Fruit fly (Drosophila melanogaster): Measurements from ENCODE around the gene Osi13.

DNA sequence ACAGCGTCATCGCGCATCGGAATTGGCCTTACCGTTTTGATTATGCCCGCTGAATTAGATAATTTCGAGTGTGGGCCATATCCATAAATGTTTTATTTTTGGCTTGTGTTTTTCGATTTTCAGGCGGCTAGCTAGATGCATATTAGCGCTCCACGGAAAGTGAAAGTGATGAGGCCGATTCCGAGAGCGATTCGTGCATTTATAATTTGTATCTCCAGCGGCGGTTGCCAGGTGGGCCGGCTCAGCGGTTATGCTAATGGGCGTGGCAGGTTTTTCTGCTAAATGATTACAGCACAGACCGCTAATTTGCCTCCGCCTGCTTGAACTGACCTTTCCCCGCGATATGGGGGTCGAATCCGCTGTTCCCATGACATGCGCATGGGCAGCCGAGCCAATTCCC, 46.6 kb upstream of the Osi13 start:
- TF ChIP-seq Ets98B (GFP tag; IDR thresholded peaks at IDR 0.05) = no peak
- no peak for TF ChIP-seq EcR (GFP tag; optimal IDR thresholded peaks at IDR 0.05)
- no peak for TF ChIP-seq CG8159 (tag; optimal IDR thresholded peaks at IDR 0.05)
- TF ChIP-seq CG10348 (GFP tag; IDR thresholded peaks at IDR 0.05) = no peak
- TF ChIP-seq CG9948 (tag; optimal IDR thresholded peaks at IDR 0.05) = no peak
- no peak for TF ChIP-seq CG13204 (GFP tag; optimal IDR thresholded peaks at IDR 0.05)
- TF ChIP-seq D1 (tag; optimal IDR thresholded peaks at IDR 0.05) = no peak
- no peak for TF ChIP-seq Snoo (tag; optimal IDR thresholded peaks at IDR 0.05)
- no peak for TF ChIP-seq rn (GFP tag; IDR thresholded peaks at IDR 0.05)
- TF ChIP-seq fd96Ca (GFP tag; IDR thresholded peaks at IDR 0.05) = no peak
